Fruit fly (Drosophila melanogaster): ENCODE data around the gene Wnt4.

Gene Wnt4

dm6 chr2L:7277017-7277416 lies at the start of gene Wnt4:
Gene Wnt4 (minus strand): TSS chr2L:7277171.
- TF ChIP-seq CTCF (optimal IDR thresholded peaks at IDR 0.05), result no peak
- TF ChIP-seq CG8478 (optimal IDR thresholded peaks at IDR 0.05), result no peak

- TF ChIP-seq CG8478 (optimal IDR thresholded peaks at IDR 0.05) (no peak), CTCF (optimal IDR thresholded peaks at IDR 0.05) (no peak)
Observed at dm6 chr2L:7326405-7326804, 49.4 kb upstream of the Wnt4 start.

dm6 chr2L:7323005-7323404 lies 46.0 kb upstream of the Wnt4 start:
- TF ChIP-seq CTCF (optimal IDR thresholded peaks at IDR 0.05) (no peak), CG8478 (optimal IDR thresholded peaks at IDR 0.05) (no peak)

- TF ChIP-seq CTCF (optimal IDR thresholded peaks at IDR 0.05) (no peak), CG8478 (optimal IDR thresholded peaks at IDR 0.05) (no peak)
Observed at dm6 chr2L:7321110-7321509, 44.1 kb upstream of the Wnt4 start.

- TF ChIP-seq CG8478 (optimal IDR thresholded peaks at IDR 0.05) (no peak), CTCF (optimal IDR thresholded peaks at IDR 0.05) (no peak)
Observed at dm6 chr2L:7319914-7320313, 42.9 kb upstream of the Wnt4 start.

- TF ChIP-seq CG8478 (optimal IDR thresholded peaks at IDR 0.05) (no peak), CTCF (optimal IDR thresholded peaks at IDR 0.05) (no peak)
Observed at dm6 chr2L:7319335-7319734, 42.4 kb upstream of the Wnt4 start.

dm6 chr2L:7315523-7315922 lies 38.6 kb upstream of the Wnt4 start:
- TF ChIP-seq CG8478 (optimal IDR thresholded peaks at IDR 0.05) (no peak), CTCF (optimal IDR thresholded peaks at IDR 0.05) (peak in 1 of 2 experiments; percentile 52)

- no peak for TF ChIP-seq CTCF (optimal IDR thresholded peaks at IDR 0.05)
- no peak for TF ChIP-seq CG8478 (optimal IDR thresholded peaks at IDR 0.05)
Observed at dm6 chr2L:7313233-7313858, 36.4 kb upstream of the Wnt4 start.

dm6 chr2L:7311467-7311866 lies 34.5 kb upstream of the Wnt4 start:
- TF ChIP-seq CG8478 (optimal IDR thresholded peaks at IDR 0.05) (no peak), CTCF (optimal IDR thresholded peaks at IDR 0.05) (no peak)

- peak; percentile 51 to 76 for TF ChIP-seq CTCF (optimal IDR thresholded peaks at IDR 0.05)
- TF ChIP-seq CG8478 (optimal IDR thresholded peaks at IDR 0.05), result no peak
Observed at dm6 chr2L:7306782-7307181, 29.8 kb upstream of the Wnt4 start, which contains the start of gene wg. Gene wg (plus strand): TSS chr2L:7307159.

- no peak for TF ChIP-seq CTCF (optimal IDR thresholded peaks at IDR 0.05)
- TF ChIP-seq CG8478 (optimal IDR thresholded peaks at IDR 0.05), result no peak
Observed at dm6 chr2L:7304331-7304730, 27.4 kb upstream of the Wnt4 start.

dm6 chr2L:7303256-7303655 lies 26.3 kb upstream of the Wnt4 start:
- TF ChIP-seq CG8478 (optimal IDR thresholded peaks at IDR 0.05), result no peak
- no peak for TF ChIP-seq CTCF (optimal IDR thresholded peaks at IDR 0.05)

dm6 chr2L:7302727-7303126 lies 25.8 kb upstream of the Wnt4 start:
- TF ChIP-seq CG8478 (optimal IDR thresholded peaks at IDR 0.05), result no peak
- no peak for TF ChIP-seq CTCF (optimal IDR thresholded peaks at IDR 0.05)

dm6 chr2L:7301497-7301896 lies 24.5 kb upstream of the Wnt4 start:
- no peak for TF ChIP-seq CTCF (optimal IDR thresholded peaks at IDR 0.05)
- TF ChIP-seq CG8478 (optimal IDR thresholded peaks at IDR 0.05), result no peak

- TF ChIP-seq CTCF (optimal IDR thresholded peaks at IDR 0.05) (no peak), CG8478 (optimal IDR thresholded peaks at IDR 0.05) (no peak)
Observed at dm6 chr2L:7300004-7300403, 23.0 kb upstream of the Wnt4 start.

dm6 chr2L:7298744-7299366 lies 21.9 kb upstream of the Wnt4 start:
- TF ChIP-seq CG8478 (optimal IDR thresholded peaks at IDR 0.05) (no peak), CTCF (optimal IDR thresholded peaks at IDR 0.05) (no peak)

dm6 chr2L:7295924-7296323 lies 19.0 kb upstream of the Wnt4 start:
- no peak for TF ChIP-seq CTCF (optimal IDR thresholded peaks at IDR 0.05)
